Fruit fly (Drosophila melanogaster) whole organism, embryonic: ENCODE measurements around the gene eco.
A peak's percentile ranks its signal among the peaks of the same experiment; 100 is the strongest.

Source experiments
- Aef1 ChIP-seq: fragments of 200-800 bp; sonication (Bioruptor generic); IDR thresholded peaks from 3 replicates; pipeline ENCODE4 v1.3.6; 2022; ENCODE audit warnings: missing biosample characterization, missing genetic modification characterization
- Asciz ChIP-seq: fragments of 200-800 bp; sonication (Bioruptor generic); optimal IDR thresholded peaks from 2 replicates; lab custom pipeline; 2017; ENCODE audit warnings: missing biosample characterization, mild to moderate bottlenecking, missing genetic modification characterization, missing genetic modification reagents
- CG10431 ChIP-seq: fragments of 200-800 bp; sonication (Bioruptor generic); optimal IDR thresholded peaks from 3 replicates; lab custom pipeline; 2018; ENCODE audit warnings: missing biosample characterization, mild to moderate bottlenecking, missing genetic modification characterization
- CG12769 ChIP-seq: fragments of 200-800 bp; sonication (Bioruptor generic); optimal IDR thresholded peaks from 2 replicates; lab custom pipeline; 2019; ENCODE audit warnings: missing biosample characterization, mild to moderate bottlenecking, missing genetic modification characterization, moderate library complexity
- CG13296 ChIP-seq: fragments of 200-800 bp; sonication (Bioruptor generic); optimal IDR thresholded peaks from 3 replicates; lab custom pipeline; 2018; ENCODE audit warnings: missing biosample characterization, mild to moderate bottlenecking, missing genetic modification characterization
- CG14860 ChIP-seq: fragments of 200-800 bp; sonication (Bioruptor generic); IDR thresholded peaks from 3 replicates; pipeline ENCODE4 v1.3.6; 2022; ENCODE audit warnings: missing biosample characterization, missing genetic modification characterization; ENCODE audit not compliant: partially characterized antibody
- CG15479 ChIP-seq: fragments of 200-800 bp; sonication (Bioruptor generic); optimal IDR thresholded peaks from 3 replicates; lab custom pipeline; 2019; ENCODE audit warnings: missing biosample characterization, mild to moderate bottlenecking, missing genetic modification characterization, moderate library complexity
- CG1603 ChIP-seq: fragments of 200-800 bp; sonication (Bioruptor generic); optimal IDR thresholded peaks from 2 replicates; lab custom pipeline; 2019; ENCODE audit warnings: missing biosample characterization, mild to moderate bottlenecking, missing genetic modification characterization, moderate library complexity
- CG17385 ChIP-seq: fragments of 200-800 bp; sonication (Bioruptor generic); optimal IDR thresholded peaks from 3 replicates; lab custom pipeline; 2018; ENCODE audit warnings: missing biosample characterization, mild to moderate bottlenecking, missing genetic modification characterization
- CG17612 ChIP-seq: fragments of 200-800 bp; sonication (Bioruptor generic); IDR thresholded peaks from 2 replicates; pipeline ENCODE4 v1.3.6; 2022; ENCODE audit warnings: missing biosample characterization, missing genetic modification characterization
- CG18764 ChIP-seq: fragments of 200-800 bp; sonication (Bioruptor generic); optimal IDR thresholded peaks from 3 replicates; lab custom pipeline; 2016; ENCODE audit warnings: missing biosample characterization, missing genetic modification characterization
- CG4617 ChIP-seq: fragments of 200-800 bp; sonication (Bioruptor generic); optimal IDR thresholded peaks from 3 replicates; lab custom pipeline; 2016; ENCODE audit warnings: missing biosample characterization, missing genetic modification characterization, borderline replicate concordance
- CG4707 ChIP-seq: fragments of 200-800 bp; sonication (Bioruptor generic); optimal IDR thresholded peaks from 2 replicates; lab custom pipeline; 2018; ENCODE audit warnings: missing biosample characterization, mild to moderate bottlenecking, missing genetic modification characterization, moderate library complexity
- CG6175 ChIP-seq: fragments of 200-800 bp; sonication (Bioruptor generic); IDR thresholded peaks from 3 replicates; pipeline ENCODE4 v1.3.6; 2022; ENCODE audit warnings: missing biosample characterization, missing genetic modification characterization
- CG6813 ChIP-seq: fragments of 200-800 bp; sonication (Bioruptor generic); optimal IDR thresholded peaks from 2 replicates; lab custom pipeline; 2017; ENCODE audit warnings: missing biosample characterization, missing genetic modification characterization, mild to moderate bottlenecking, moderate library complexity, missing genetic modification reagents
- CG7271 ChIP-seq: fragments of 200-800 bp; sonication (Bioruptor generic); optimal IDR thresholded peaks from 2 replicates; lab custom pipeline; 2018; ENCODE audit warnings: missing biosample characterization, mild to moderate bottlenecking, missing genetic modification characterization, moderate library complexity
- CG7786 ChIP-seq: fragments of 200-800 bp; sonication (Bioruptor generic); optimal IDR thresholded peaks from 2 replicates; lab custom pipeline; 2016; ENCODE audit warnings: missing biosample characterization, missing genetic modification characterization
- CG8281 ChIP-seq: fragments of 200-800 bp; sonication (Bioruptor generic); optimal IDR thresholded peaks from 2 replicates; lab custom pipeline; 2018; ENCODE audit warnings: missing biosample characterization, mild to moderate bottlenecking, missing genetic modification characterization, moderate library complexity
- CG8290 ChIP-seq, 3 experiments: fragments of 200-800 bp; sonication (Bioruptor generic); optimal IDR thresholded peaks; 2 replicates each; lab custom pipeline; 2016 to 2019; ENCODE audit warnings: missing biosample characterization in 3 of 3, missing genetic modification characterization in 3 of 3, mild to moderate bottlenecking in 2 of 3, moderate library complexity in 1 of 3
- Camta ChIP-seq: fragments of 200-800 bp; sonication (Bioruptor generic); optimal IDR thresholded peaks from 2 replicates; lab custom pipeline; 2016; ENCODE audit warnings: missing biosample characterization, missing genetic modification characterization
- E2f2 ChIP-seq: fragments of 200-800 bp; sonication (Bioruptor generic); IDR thresholded peaks from 2 replicates; pipeline ENCODE4 v1.3.6; 2022; ENCODE audit warnings: missing biosample characterization, missing genetic modification characterization
- Hr51 ChIP-seq, 2 experiments: fragments of 200-800 bp; sonication (Bioruptor generic); optimal IDR thresholded peaks; 2 replicates in 1 of 2; 3 replicates in 1 of 2; lab custom pipeline; 2016 to 2018; ENCODE audit warnings: missing biosample characterization in 2 of 2, missing genetic modification characterization in 2 of 2, mild to moderate bottlenecking in 1 of 2, moderate library complexity in 1 of 2
- Med ChIP-seq: fragments of 200-800 bp; sonication (Bioruptor generic); peaks from one replicate; lab custom pipeline; 2016; ENCODE audit warnings: missing biosample characterization, missing genetic modification characterization, mild to moderate bottlenecking, inconsistent platforms, moderate library complexity
- Nf-YA ChIP-seq: fragments of 200-800 bp; sonication (Bioruptor generic); IDR thresholded peaks from 2 replicates; pipeline ENCODE4 v1.3.6; 2022; ENCODE audit warnings: missing biosample characterization, missing genetic modification characterization
- Nf-YB ChIP-seq: fragments of 200-800 bp; sonication (Bioruptor generic); optimal IDR thresholded peaks from 3 replicates; lab custom pipeline; 2019; ENCODE audit warnings: missing biosample characterization, mild to moderate bottlenecking, missing genetic modification characterization, moderate library complexity
- Sox100B ChIP-seq: fragments of 200-800 bp; sonication (Bioruptor generic); optimal IDR thresholded peaks from 3 replicates; lab custom pipeline; 2018; ENCODE audit warnings: missing biosample characterization, mild to moderate bottlenecking, missing genetic modification characterization
- Sry-δ ChIP-seq: fragments of 200-800 bp; sonication (Bioruptor generic); optimal IDR thresholded peaks from 2 replicates; lab custom pipeline; 2016; ENCODE audit warnings: missing biosample characterization, missing genetic modification characterization
- TFAM ChIP-seq: fragments of 200-800 bp; sonication (Bioruptor generic); optimal IDR thresholded peaks from 2 replicates; lab custom pipeline; 2017; ENCODE audit warnings: missing biosample characterization, missing genetic modification characterization, inconsistent platforms
- Xbp1 ChIP-seq: fragments of 200-800 bp; sonication (Bioruptor generic); optimal IDR thresholded peaks from 3 replicates; lab custom pipeline; 2016; ENCODE audit warnings: missing biosample characterization, mild to moderate bottlenecking, missing genetic modification characterization
- cwo ChIP-seq: fragments of 200-800 bp; sonication (Bioruptor generic); optimal IDR thresholded peaks from 3 replicates; lab custom pipeline; 2017; ENCODE audit warnings: missing biosample characterization, missing genetic modification characterization, mild to moderate bottlenecking, moderate library complexity, missing genetic modification reagents
- dan ChIP-seq: fragments of 200-800 bp; sonication (Bioruptor generic); IDR thresholded peaks from 2 replicates; pipeline ENCODE4 v1.3.6; 2022; ENCODE audit warnings: missing biosample characterization, missing genetic modification characterization
- danr ChIP-seq: fragments of 200-800 bp; sonication (Bioruptor generic); IDR thresholded peaks from 2 replicates; pipeline ENCODE4 v1.3.6; 2022; ENCODE audit warnings: missing biosample characterization, missing genetic modification characterization
- dm ChIP-seq: fragments of 200-800 bp; sonication (Bioruptor generic); optimal IDR thresholded peaks from 3 replicates; lab custom pipeline; 2016; ENCODE audit warnings: missing biosample characterization, missing genetic modification characterization
- ems ChIP-seq: fragments of 200-800 bp; sonication (Bioruptor generic); optimal IDR thresholded peaks from 3 replicates; lab custom pipeline; 2016; ENCODE audit warnings: missing biosample characterization, missing genetic modification characterization
- fd102C ChIP-seq: fragments of 200-800 bp; sonication (Bioruptor generic); optimal IDR thresholded peaks from 2 replicates; lab custom pipeline; 2018; ENCODE audit warnings: missing biosample characterization, mild to moderate bottlenecking, missing genetic modification characterization, moderate library complexity
- fd96Cb ChIP-seq: fragments of 200-800 bp; sonication (Bioruptor generic); optimal IDR thresholded peaks from 2 replicates; lab custom pipeline; 2018; ENCODE audit warnings: missing biosample characterization, mild to moderate bottlenecking, missing genetic modification characterization, moderate library complexity
- gro ChIP-seq: fragments of 200-800 bp; sonication (Bioruptor generic); optimal IDR thresholded peaks from 2 replicates; lab custom pipeline; 2016; ENCODE audit warnings: missing biosample characterization, missing genetic modification characterization
- gsb ChIP-seq: fragments of 200-800 bp; sonication (Bioruptor generic); IDR thresholded peaks from 2 replicates; pipeline ENCODE4 v1.3.6; 2022; ENCODE audit warnings: missing biosample characterization, missing genetic modification characterization
- h ChIP-seq: fragments of >200 bp; optimal IDR thresholded peaks from 2 replicates; lab custom pipeline; 2017
- knrl ChIP-seq: fragments of 200-800 bp; sonication (Bioruptor generic); IDR thresholded peaks from 3 replicates; pipeline ENCODE4 v1.3.6; 2022; ENCODE audit warnings: missing biosample characterization, missing genetic modification characterization; ENCODE audit not compliant: partially characterized antibody
- nom ChIP-seq: fragments of 200-800 bp; sonication (Bioruptor generic); optimal IDR thresholded peaks from 2 replicates; lab custom pipeline; 2017; ENCODE audit warnings: missing biosample characterization, missing genetic modification characterization, mild to moderate bottlenecking, moderate library complexity, missing genetic modification reagents
- p53 ChIP-seq: fragments of 200-800 bp; sonication (Bioruptor generic); optimal IDR thresholded peaks from 2 replicates; lab custom pipeline; 2016; ENCODE audit warnings: missing biosample characterization, missing genetic modification characterization
- run ChIP-seq: fragments of 200-800 bp; sonication (Bioruptor generic); optimal IDR thresholded peaks from 3 replicates; lab custom pipeline; 2018; ENCODE audit warnings: missing biosample characterization, mild to moderate bottlenecking, missing genetic modification characterization
- salm ChIP-seq: fragments of 200-800 bp; sonication (Bioruptor generic); optimal IDR thresholded peaks from 2 replicates; lab custom pipeline; 2018; ENCODE audit warnings: missing biosample characterization, mild to moderate bottlenecking, missing genetic modification characterization
- sob ChIP-seq: fragments of 200-800 bp; sonication (Bioruptor generic); IDR thresholded peaks from 2 replicates; pipeline ENCODE4 v1.3.6; 2022; ENCODE audit warnings: missing biosample characterization, missing genetic modification characterization
- stwl ChIP-seq: fragments of 200-800 bp; sonication (Bioruptor generic); optimal IDR thresholded peaks from 3 replicates; lab custom pipeline; 2018; ENCODE audit warnings: missing biosample characterization, mild to moderate bottlenecking, missing genetic modification characterization, moderate library complexity
- tio ChIP-seq: fragments of 200-800 bp; sonication (Bioruptor generic); optimal IDR thresholded peaks from 2 replicates; lab custom pipeline; 2017; ENCODE audit warnings: missing biosample characterization, missing genetic modification characterization, inconsistent platforms
- trh ChIP-seq: fragments of 200-800 bp; sonication (Bioruptor generic); optimal IDR thresholded peaks from 2 replicates; lab custom pipeline; 2016; ENCODE audit warnings: missing biosample characterization, missing genetic modification characterization
- wek ChIP-seq: fragments of 200-800 bp; sonication (Bioruptor generic); optimal IDR thresholded peaks from 3 replicates; lab custom pipeline; 2018; ENCODE audit warnings: missing biosample characterization, mild to moderate bottlenecking, missing genetic modification characterization, moderate library complexity

The eco gene

dm6 chr3L:7370231-7370882 is 31.2 kb upstream of the eco start (continued):
- TF ChIP-seq Asciz (GFP tag; lab: Kevin White, UChicago) (no peak), Xbp1 (GFP tag; lab: Kevin White, UChicago) (no peak), CG17612 (GFP tag; lab: Robert Waterston, UW) (no peak), wek (GFP tag; lab: Kevin White, UChicago) (no peak), Aef1 (GFP tag; lab: Robert Waterston, UW) (no peak), TFAM (GFP tag; lab: Kevin White, UChicago) (no peak), dan (GFP tag; lab: Robert Waterston, UW) (no peak), Med (GFP tag; lab: Kevin White, UChicago) (peak; percentile 82), sob (no peak), tio (GFP tag; lab: Kevin White, UChicago) (no peak), CG17385 (GFP tag; lab: Kevin White, UChicago) (peak; percentile 95), CG10431 (GFP tag; lab: Kevin White, UChicago) (no peak), CG14860 (GFP tag; lab: Robert Waterston, UW) (no peak), dm (peak; percentile 81), cwo (GFP tag; lab: Kevin White, UChicago) (peak; percentile 19), trh (GFP tag; lab: Kevin White, UChicago) (no peak), CG4617 (peak; percentile 80), CG6813 (GFP tag; lab: Kevin White, UChicago) (no peak), Nf-YA (no peak), CG6175 (no peak), CG8281 (tag; lab: Kevin White, UChicago) (no peak), h (no peak), CG7271 (tag; lab: Kevin White, UChicago) (no peak), gsb (GFP tag; lab: Robert Waterston, UW) (no peak), fd96Cb (tag; lab: Kevin White, UChicago) (no peak), CG15479 (GFP tag; lab: Kevin White, UChicago) (peak; percentile 43), Sry-δ (GFP tag; lab: Kevin White, UChicago) (no peak), nom (GFP tag; lab: Kevin White, UChicago) (peak; percentile 21), E2f2 (GFP tag; lab: Robert Waterston, UW) (no peak), knrl (GFP tag; lab: Robert Waterston, UW) (0 out of 3 replicates have a peak, but pooled peaks have one; percentile 21), p53 (GFP tag; lab: Kevin White, UChicago) (no peak), Hr51 (GFP tag; optimal IDR thresholded peaks at IDR 0.05; lab: Kevin White, UChicago) (no peak), fd102C (GFP tag; lab: Kevin White, UChicago) (no peak), CG13296 (GFP tag; lab: Kevin White, UChicago) (no peak), ems (GFP tag; lab: Kevin White, UChicago) (no peak), Nf-YB (GFP tag; lab: Kevin White, UChicago) (no peak), CG1603 (peak; percentile 26), CG18764 (GFP tag; lab: Kevin White, UChicago) (no peak), Sox100B (GFP tag; lab: Kevin White, UChicago) (no peak), danr (no peak), CG7786 (GFP tag; lab: Kevin White, UChicago) (no peak), run (peak; percentile 88), Camta (GFP tag; lab: Kevin White, UChicago) (no peak), CG4707 (GFP tag; lab: Kevin White, UChicago) (no peak), salm (tag; lab: Kevin White, UChicago) (no peak), CG8290 (GFP tag; optimal IDR thresholded peaks at IDR 0.05; lab: Kevin White, UChicago) (no peak), CG8290 (tag; optimal IDR thresholded peaks at IDR 0.05; lab: Kevin White, UChicago) (no peak), gro (GFP tag; lab: Kevin White, UChicago) (no peak), CG12769 (tag; lab: Kevin White, UChicago) (no peak), stwl (no peak)
